Worm (Caenorhabditis elegans) whole organism, L1 larva: Measurements from ENCODE around the gene cyp-13A12.

Experiments used
- C16A3.4 ChIP-seq: fragments of 150-350 bp; optimal IDR thresholded peaks from 2 replicates; lab custom pipeline; 2014; ENCODE audit warnings: missing biosample characterization, missing genetic modification characterization
- C34B4.2 ChIP-seq: sonication (generic microtip); optimal IDR thresholded peaks from 2 replicates; lab custom pipeline; 2017; ENCODE audit warnings: mild to moderate bottlenecking, missing genetic modification characterization, missing compliant biosample characterization
- aha-1 ChIP-seq: fragments of 150-350 bp; optimal IDR thresholded peaks from 2 replicates; lab custom pipeline; 2014; ENCODE audit warnings: missing biosample characterization, missing genetic modification characterization
- alr-1 ChIP-seq: fragments of 200-800 bp; sonication (Bioruptor generic); optimal IDR thresholded peaks from 2 replicates; lab custom pipeline; 2018; ENCODE audit warnings: borderline replicate concordance, mild to moderate bottlenecking, missing genetic modification characterization, missing compliant biosample characterization
- ama-1 ChIP-seq: fragments of 150-350 bp; optimal IDR thresholded peaks from 2 replicates; lab custom pipeline; 2014
- ceh-63 ChIP-seq: fragments of 200-800 bp; sonication (Bioruptor generic); optimal IDR thresholded peaks from 2 replicates; lab custom pipeline; 2018; ENCODE audit warnings: mild to moderate bottlenecking, missing genetic modification characterization, missing compliant biosample characterization
- ceh-8 ChIP-seq: fragments of 200-800 bp; sonication (Bioruptor generic); optimal IDR thresholded peaks from 2 replicates; lab custom pipeline; 2018; ENCODE audit warnings: mild to moderate bottlenecking, missing genetic modification characterization, moderate library complexity, missing compliant biosample characterization
- ceh-82 ChIP-seq, 3 experiments: fragments of 150-350 bp in 1 of 3; sonication (generic microtip) in 2 of 3; optimal IDR thresholded peaks; 2 replicates each; lab custom pipeline; 2014 to 2017; ENCODE audit warnings: missing biosample characterization in 3 of 3, missing genetic modification characterization in 3 of 3
- ceh-88 ChIP-seq: fragments of 200-800 bp; sonication (Bioruptor generic); IDR thresholded peaks from 2 replicates; pipeline ENCODE4 v1.3.6; 2022; ENCODE audit warnings: missing genetic modification characterization, missing compliant biosample characterization
- ces-1 ChIP-seq: fragments of 150-350 bp; optimal IDR thresholded peaks from 2 replicates; lab custom pipeline; 2014; ENCODE audit warnings: missing biosample characterization, missing genetic modification reagents, missing genetic modification characterization
- dpl-1 ChIP-seq, 3 experiments: fragments of 150-350 bp in 2 of 3; sonication (generic microtip) in 1 of 3; optimal IDR thresholded peaks; 2 replicates each; lab custom pipeline; 2014 to 2017; ENCODE audit warnings: missing biosample characterization in 3 of 3, missing genetic modification characterization in 3 of 3, missing genetic modification reagents in 3 of 3
- dsc-1 ChIP-seq: sonication (generic microtip); optimal IDR thresholded peaks from 2 replicates; lab custom pipeline; 2016; ENCODE audit warnings: mild to moderate bottlenecking, missing genetic modification characterization, missing compliant biosample characterization
- egl-13 ChIP-seq: sonication (generic microtip); optimal IDR thresholded peaks from 2 replicates; lab custom pipeline; 2016; ENCODE audit warnings: missing genotype, missing genetic modification reagents, missing genetic modification characterization, missing compliant biosample characterization
- egl-27 ChIP-seq, 2 experiments: fragments of 150-350 bp in 1 of 2; sonication (generic microtip); optimal IDR thresholded peaks; 3 replicates each; lab custom pipeline; 2017 to 2018; ENCODE audit warnings: missing biosample characterization in 2 of 2, missing genetic modification characterization in 2 of 2, missing genetic modification reagents in 2 of 2
- ets-5 ChIP-seq: fragments of 200-800 bp; sonication (Bioruptor generic); IDR thresholded peaks from 2 replicates; pipeline ENCODE4 v1.3.6; 2022; ENCODE audit warnings: missing genetic modification characterization, missing compliant biosample characterization
- fkh-10 ChIP-seq: sonication (generic microtip); optimal IDR thresholded peaks from 2 replicates; lab custom pipeline; 2017; ENCODE audit warnings: missing biosample characterization, missing genetic modification reagents, missing genetic modification characterization
- fkh-4 ChIP-seq: sonication (generic microtip); optimal IDR thresholded peaks from 2 replicates; lab custom pipeline; 2016; ENCODE audit warnings: missing compliant biosample characterization, missing genetic modification characterization, borderline replicate concordance
- fkh-8 ChIP-seq: sonication (generic microtip); optimal IDR thresholded peaks from 2 replicates; lab custom pipeline; 2016; ENCODE audit warnings: mild to moderate bottlenecking, missing genetic modification characterization, missing compliant biosample characterization
- hpl-2 ChIP-seq: fragments of 150-350 bp; optimal IDR thresholded peaks from 2 replicates; lab custom pipeline; 2014; ENCODE audit warnings: missing biosample characterization, missing genetic modification reagents, missing genetic modification characterization
- irx-1 ChIP-seq: sonication (generic microtip); optimal IDR thresholded peaks from 2 replicates; lab custom pipeline; 2016; ENCODE audit warnings: missing genetic modification characterization, missing compliant biosample characterization
- lin-13 ChIP-seq: fragments of 150-350 bp; optimal IDR thresholded peaks from 2 replicates; lab custom pipeline; 2014; ENCODE audit warnings: missing biosample characterization, missing genetic modification reagents, missing genetic modification characterization
- lin-14 ChIP-seq: fragments of 200-800 bp; sonication (Bioruptor generic); optimal IDR thresholded peaks from 2 replicates; lab custom pipeline; 2018; ENCODE audit warnings: mild to moderate bottlenecking, missing genetic modification characterization, moderate library complexity, missing compliant biosample characterization
- lin-15B ChIP-seq: fragments of 150-350 bp; sonication (generic microtip); optimal IDR thresholded peaks from 3 replicates; lab custom pipeline; 2014; ENCODE audit warnings: missing biosample characterization, missing genetic modification characterization
- lin-35 ChIP-seq, 2 experiments: fragments of 150-350 bp; optimal IDR thresholded peaks; 2 replicates each; lab custom pipeline; 2014; ENCODE audit warnings: missing biosample characterization in 2 of 2, missing genetic modification characterization in 2 of 2, missing genetic modification reagents in 2 of 2
- lin-39 ChIP-seq: fragments of 150-350 bp; optimal IDR thresholded peaks from 2 replicates; lab custom pipeline; 2014; ENCODE audit warnings: missing biosample characterization, missing genetic modification reagents, missing genetic modification characterization
- lir-3 ChIP-seq: sonication (generic microtip); optimal IDR thresholded peaks from 2 replicates; lab custom pipeline; 2016; ENCODE audit warnings: mild to moderate bottlenecking, missing genetic modification characterization, moderate library complexity, missing compliant biosample characterization; ENCODE audit not compliant: poor library complexity
- mab-9 ChIP-seq: fragments of 200-800 bp; sonication (Bioruptor generic); IDR thresholded peaks from 2 replicates; pipeline ENCODE4 v1.3.6; 2022; ENCODE audit warnings: missing genetic modification reagents, missing genetic modification characterization, missing compliant biosample characterization
- mdl-1 ChIP-seq, 2 experiments: fragments of 150-350 bp; optimal IDR thresholded peaks; 2 replicates each; lab custom pipeline; 2014 to 2017; ENCODE audit warnings: missing biosample characterization in 2 of 2, missing genetic modification characterization in 2 of 2, inconsistent platforms in 1 of 2
- mef-2 ChIP-seq: fragments of 150-350 bp; optimal IDR thresholded peaks from 2 replicates; lab custom pipeline; 2014; ENCODE audit warnings: missing biosample characterization, missing genetic modification characterization
- mep-1 ChIP-seq: fragments of 150-350 bp; optimal IDR thresholded peaks from 2 replicates; lab custom pipeline; 2014; ENCODE audit warnings: missing biosample characterization, missing genetic modification characterization
- nhr-12 ChIP-seq: sonication (generic microtip); optimal IDR thresholded peaks from 2 replicates; lab custom pipeline; 2017; ENCODE audit warnings: missing biosample characterization, missing genetic modification characterization
- nhr-19 ChIP-seq: fragments of 200-800 bp; sonication (Bioruptor generic); conservative IDR thresholded peaks from 2 replicates; pipeline ENCODE4 v1.3.6; 2022; ENCODE audit warnings: missing genetic modification characterization, missing compliant biosample characterization
- nhr-20 ChIP-seq: sonication (generic microtip); optimal IDR thresholded peaks from 2 replicates; lab custom pipeline; 2016; ENCODE audit warnings: mild to moderate bottlenecking, missing genetic modification characterization, missing compliant biosample characterization
- nhr-28 ChIP-seq: fragments of 150-350 bp; optimal IDR thresholded peaks from 2 replicates; lab custom pipeline; 2014; ENCODE audit warnings: missing biosample characterization, missing genetic modification characterization
- nhr-47 ChIP-seq: sonication (generic microtip); optimal IDR thresholded peaks from 2 replicates; lab custom pipeline; 2016; ENCODE audit warnings: mild to moderate bottlenecking, missing genetic modification characterization, moderate library complexity, missing compliant biosample characterization
- nhr-76 ChIP-seq: sonication (generic microtip); optimal IDR thresholded peaks from 2 replicates; lab custom pipeline; 2017; ENCODE audit warnings: missing biosample characterization, missing genetic modification characterization
- nhr-85 ChIP-seq: sonication (generic microtip); peaks from one replicate; lab custom pipeline; 2016; ENCODE audit warnings: missing genetic modification characterization, inconsistent platforms, missing compliant biosample characterization
- nhr-90 ChIP-seq: sonication (generic microtip); optimal IDR thresholded peaks from 2 replicates; lab custom pipeline; 2016; ENCODE audit warnings: mild to moderate bottlenecking, missing genetic modification characterization, missing compliant biosample characterization; ENCODE audit not compliant: poor library complexity
- pag-3 ChIP-seq: sonication (generic microtip); optimal IDR thresholded peaks from 2 replicates; lab custom pipeline; 2017; ENCODE audit warnings: missing genetic modification characterization, mild to moderate bottlenecking, missing compliant biosample characterization, antibody characterized with exemption, borderline replicate concordance; ENCODE audit not compliant: insufficient read depth
- pax-3 ChIP-seq: fragments of 200-800 bp; sonication (Bioruptor generic); optimal IDR thresholded peaks from 2 replicates; lab custom pipeline; 2018; ENCODE audit warnings: mild to moderate bottlenecking, missing genetic modification characterization, moderate library complexity, missing compliant biosample characterization
- pqm-1 ChIP-seq: sonication (generic microtip); optimal IDR thresholded peaks from 3 replicates; lab custom pipeline; 2017; ENCODE audit warnings: missing biosample characterization, missing genetic modification characterization
- skn-1 ChIP-seq: fragments of 150-350 bp; optimal IDR thresholded peaks from 2 replicates; lab custom pipeline; 2014; ENCODE audit warnings: missing biosample characterization, missing genetic modification characterization
- swsn-7 ChIP-seq: sonication (generic microtip); optimal IDR thresholded peaks from 2 replicates; lab custom pipeline; 2016; ENCODE audit warnings: missing genetic modification characterization, missing compliant biosample characterization
- tbx-2 ChIP-seq: sonication (generic microtip); optimal IDR thresholded peaks from 2 replicates; lab custom pipeline; 2016; ENCODE audit warnings: missing genetic modification characterization, missing compliant biosample characterization
- tlp-1 ChIP-seq: fragments of 150-350 bp; optimal IDR thresholded peaks from 2 replicates; lab custom pipeline; 2014; ENCODE audit warnings: missing biosample characterization, missing genetic modification characterization
- unc-62 ChIP-seq: fragments of 150-350 bp; optimal IDR thresholded peaks from 2 replicates; lab custom pipeline; 2014; ENCODE audit warnings: missing biosample characterization, missing genetic modification reagents, missing genetic modification characterization
- unc-86 ChIP-seq: sonication (generic microtip); optimal IDR thresholded peaks from 2 replicates; lab custom pipeline; 2016; ENCODE audit warnings: missing genetic modification characterization, missing compliant biosample characterization
- unc-98 ChIP-seq: fragments of 200-800 bp; sonication (Bioruptor generic); IDR thresholded peaks from 2 replicates; pipeline ENCODE4 v1.3.6; 2022; ENCODE audit warnings: missing genetic modification characterization, missing compliant biosample characterization
- xbp-1 ChIP-seq: sonication (generic microtip); optimal IDR thresholded peaks from 2 replicates; lab custom pipeline; 2016; ENCODE audit warnings: missing genetic modification characterization, missing compliant biosample characterization
- zag-1 ChIP-seq: fragments of 150-350 bp; optimal IDR thresholded peaks from 2 replicates; lab custom pipeline; 2014; ENCODE audit warnings: missing biosample characterization, missing genetic modification characterization
- zip-4 ChIP-seq: fragments of 200-800 bp; sonication (Bioruptor generic); optimal IDR thresholded peaks from 2 replicates; lab custom pipeline; 2018; ENCODE audit warnings: mild to moderate bottlenecking, missing genetic modification characterization, moderate library complexity, missing compliant biosample characterization
- ztf-4 ChIP-seq: fragments of 150-350 bp; optimal IDR thresholded peaks from 2 replicates; lab custom pipeline; 2014; ENCODE audit warnings: missing biosample characterization, missing genetic modification characterization

cyp-13A12 gene

DNA sequence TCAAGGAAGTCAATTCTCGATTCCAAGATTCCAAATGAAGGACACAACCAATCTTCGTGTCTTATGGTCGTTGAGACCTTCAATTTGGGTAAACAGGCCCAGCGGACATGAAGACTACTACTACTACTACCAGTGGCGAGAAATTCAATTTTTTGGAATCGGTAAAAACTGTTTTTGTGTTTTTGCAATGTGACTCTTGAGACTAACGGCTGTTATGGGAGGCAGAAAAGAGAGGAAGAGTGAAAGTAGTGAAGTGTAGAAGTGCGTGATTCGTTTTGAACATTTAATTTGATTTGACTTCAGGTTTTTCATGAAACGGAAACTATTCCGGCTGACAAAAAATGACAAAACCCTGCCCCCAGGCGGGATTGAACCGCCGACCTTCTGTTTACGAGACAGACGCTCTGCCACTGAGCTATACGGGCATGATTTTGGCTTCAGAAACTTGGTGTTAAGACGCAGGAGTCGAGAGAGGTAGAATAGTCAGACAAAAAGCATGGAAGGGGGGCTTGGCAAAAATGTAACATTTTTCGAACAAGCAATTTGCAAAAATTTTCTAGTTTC lies 8.5 kb upstream of the cyp-13A12 start:
- TF ChIP-seq pax-3 (tag; lab: Kevin White, UChicago) (peak; percentile 6), fkh-8 (tag; lab: Kevin White, UChicago) (peak; percentile 52), skn-1 (tag; lab: Kevin White, UChicago) (no peak), pag-3 (tag; lab: Kevin White, UChicago) (no peak), mep-1 (peak; percentile 3), swsn-7 (tag; lab: Kevin White, UChicago) (peak; percentile 29), ceh-63 (GFP tag; lab: Kevin White, UChicago) (no peak), nhr-20 (tag; lab: Kevin White, UChicago) (peak; percentile 47), ztf-4 (tag; lab: Kevin White, UChicago) (no peak), dpl-1 (GFP tag; optimal IDR thresholded peaks at IDR 0.05; lab: Kevin White, UChicago) (peak in 2 of 3 experiments; percentile 25), ceh-82 (tag; optimal IDR thresholded peaks at IDR 0.05; lab: Kevin White, UChicago) (peak in 1 of 3 experiments; percentile 57), lir-3 (tag; lab: Kevin White, UChicago) (peak; percentile 5), alr-1 (tag; lab: Kevin White, UChicago) (no peak), unc-98 (GFP tag; lab: Robert Waterston, UW) (no peak), mab-9 (no peak; the same call in 1 of the 2 replicates), nhr-76 (tag; lab: Kevin White, UChicago) (no peak), aha-1 (tag; lab: Kevin White, UChicago) (no peak), pqm-1 (tag; lab: Kevin White, UChicago) (no peak), lin-15B (tag; lab: Kevin White, UChicago) (no peak), lin-13 (GFP tag; lab: Kevin White, UChicago) (no peak), ets-5 (GFP tag; lab: Robert Waterston, UW) (no peak), mef-2 (tag; lab: Kevin White, UChicago) (no peak), lin-39 (tag; lab: Kevin White, UChicago) (no peak), egl-13 (tag; lab: Kevin White, UChicago) (no peak), lin-35 (GFP tag; optimal IDR thresholded peaks at IDR 0.05; lab: Kevin White, UChicago) (peak; percentile 30 to 75), zag-1 (tag; lab: Kevin White, UChicago) (no peak), irx-1 (tag; lab: Kevin White, UChicago) (no peak), ceh-8 (GFP tag; lab: Kevin White, UChicago) (no peak), xbp-1 (tag; lab: Kevin White, UChicago) (no peak), egl-27 (tag; optimal IDR thresholded peaks at IDR 0.05; lab: Kevin White, UChicago) (no peak), fkh-10 (peak; percentile 27), hpl-2 (GFP tag; lab: Kevin White, UChicago) (peak; percentile 16), dsc-1 (peak; percentile 42), nhr-12 (tag; lab: Kevin White, UChicago) (no peak), nhr-47 (tag; lab: Kevin White, UChicago) (peak; percentile 69), nhr-85 (peak; percentile 81), tlp-1 (tag; lab: Kevin White, UChicago) (no peak), nhr-19 (GFP tag; lab: Robert Waterston, UW) (peak; percentile 25), fkh-4 (tag; lab: Kevin White, UChicago) (no peak), tbx-2 (tag; lab: Kevin White, UChicago) (no peak), unc-62 (GFP tag; lab: Kevin White, UChicago) (no peak), lin-14 (GFP tag; lab: Kevin White, UChicago) (peak; percentile 57), C34B4.2 (tag; lab: Kevin White, UChicago) (no peak), nhr-90 (tag; lab: Kevin White, UChicago) (peak; percentile 37), mdl-1 (tag; optimal IDR thresholded peaks at IDR 0.05; lab: Kevin White, UChicago) (peak in 1 of 2 experiments; percentile 36), ama-1 (lab: Kevin White, UChicago) (no peak), ces-1 (GFP tag; lab: Kevin White, UChicago) (no peak), nhr-28 (tag; lab: Kevin White, UChicago) (no peak), C16A3.4 (peak; percentile 48), unc-86 (tag; lab: Kevin White, UChicago) (no peak), zip-4 (GFP tag; lab: Kevin White, UChicago) (no peak), ceh-88 (GFP tag; lab: Robert Waterston, UW) (no peak)
